Fruit fly (Drosophila melanogaster) whole organism, embryonic: ENCODE data around the gene CG14958.

ENCODE experiments used
- B-H2 ChIP-seq: fragments of 200-800 bp; sonication (Bioruptor generic); optimal IDR thresholded peaks from 2 replicates; lab custom pipeline; 2018; ENCODE audit warnings: missing biosample characterization, mild to moderate bottlenecking, missing genetic modification characterization
- CG10267 ChIP-seq: fragments of 200-800 bp; sonication (Bioruptor generic); optimal IDR thresholded peaks from 2 replicates; lab custom pipeline; 2018; ENCODE audit warnings: missing biosample characterization, mild to moderate bottlenecking, missing genetic modification characterization, moderate library complexity
- CG12071 ChIP-seq: fragments of 200-800 bp; sonication (Bioruptor generic); optimal IDR thresholded peaks from 3 replicates; lab custom pipeline; 2018; ENCODE audit warnings: missing biosample characterization, mild to moderate bottlenecking, missing genetic modification characterization
- CG12299 ChIP-seq: fragments of 200-800 bp; sonication (Bioruptor generic); optimal IDR thresholded peaks from 2 replicates; lab custom pipeline; 2018; ENCODE audit warnings: missing biosample characterization, mild to moderate bottlenecking, missing genetic modification characterization
- CG13624 ChIP-seq: fragments of 200-800 bp; sonication (Bioruptor generic); optimal IDR thresholded peaks from 2 replicates; lab custom pipeline; 2016; ENCODE audit warnings: missing biosample characterization, missing genetic modification characterization
- CG1602 ChIP-seq: fragments of 200-800 bp; sonication (Bioruptor generic); optimal IDR thresholded peaks from 3 replicates; lab custom pipeline; 2016; ENCODE audit warnings: missing biosample characterization, missing genetic modification characterization
- CG2199 ChIP-seq: fragments of 200-800 bp; sonication (Bioruptor generic); IDR thresholded peaks from 3 replicates; pipeline ENCODE4 v1.3.6; 2022; ENCODE audit warnings: missing biosample characterization, missing genetic modification characterization
- CG2678 ChIP-seq: fragments of 200-800 bp; sonication (Bioruptor generic); optimal IDR thresholded peaks from 3 replicates; lab custom pipeline; 2019; ENCODE audit warnings: missing biosample characterization, mild to moderate bottlenecking, missing genetic modification characterization, moderate library complexity
- CG3281 ChIP-seq: fragments of 200-800 bp; sonication (Bioruptor generic); optimal IDR thresholded peaks from 3 replicates; lab custom pipeline; 2017; ENCODE audit warnings: missing biosample characterization, mild to moderate bottlenecking, missing genetic modification characterization
- CG34224 ChIP-seq: fragments of 200-800 bp; sonication (Bioruptor generic); IDR thresholded peaks from 3 replicates; pipeline ENCODE4 v1.3.6; 2022; ENCODE audit warnings: missing biosample characterization, missing genetic modification characterization; ENCODE audit not compliant: partially characterized antibody
- CG34376 ChIP-seq: fragments of 200-800 bp; sonication (Bioruptor generic); optimal IDR thresholded peaks from 2 replicates; lab custom pipeline; 2018; ENCODE audit warnings: missing biosample characterization, mild to moderate bottlenecking, missing genetic modification characterization
- CG3726 ChIP-seq: fragments of 200-800 bp; sonication (Bioruptor generic); IDR thresholded peaks from 3 replicates; pipeline ENCODE4, ENCODE4 v1.3.6; 2022; ENCODE audit warnings: missing biosample characterization, missing genetic modification characterization
- CG3995 ChIP-seq: fragments of 200-800 bp; sonication (Bioruptor generic); optimal IDR thresholded peaks from 3 replicates; lab custom pipeline; 2016; ENCODE audit warnings: missing biosample characterization, missing genetic modification characterization
- CG4424 ChIP-seq: fragments of 200-800 bp; sonication (Bioruptor generic); optimal IDR thresholded peaks from 3 replicates; lab custom pipeline; 2016; ENCODE audit warnings: missing biosample characterization, missing genetic modification characterization
- CG7372 ChIP-seq: fragments of 200-800 bp; sonication (Bioruptor generic); IDR thresholded peaks from 2 replicates; pipeline ENCODE4 v1.3.6; 2022; ENCODE audit warnings: missing biosample characterization, missing genetic modification characterization
- CG8089 ChIP-seq: fragments of 200-800 bp; sonication (Bioruptor generic); optimal IDR thresholded peaks from 3 replicates; lab custom pipeline; 2016; ENCODE audit warnings: missing biosample characterization, missing genetic modification characterization
- CG8290 ChIP-seq, 3 experiments: fragments of 200-800 bp; sonication (Bioruptor generic); optimal IDR thresholded peaks; 2 replicates each; lab custom pipeline; 2016 to 2019; ENCODE audit warnings: missing biosample characterization in 3 of 3, missing genetic modification characterization in 3 of 3, mild to moderate bottlenecking in 2 of 3, moderate library complexity in 1 of 3
- CG8765 ChIP-seq: fragments of 200-800 bp; sonication (Bioruptor generic); IDR thresholded peaks from 2 replicates; pipeline ENCODE4 v1.3.6; 2022; ENCODE audit warnings: missing biosample characterization, missing genetic modification characterization
- CG9797 ChIP-seq: fragments of 200-800 bp; sonication (Bioruptor generic); optimal IDR thresholded peaks from 3 replicates; lab custom pipeline; 2018; ENCODE audit warnings: missing biosample characterization, mild to moderate bottlenecking, missing genetic modification characterization
- Dfd ChIP-seq, 2 experiments: fragments of >200 bp; optimal IDR thresholded peaks; 2 replicates each; lab custom pipeline; 2017; ENCODE audit warnings: missing biosample characterization in 2 of 2, missing genetic modification characterization in 2 of 2
- Dip3 ChIP-seq: fragments of 200-800 bp; sonication (Bioruptor generic); optimal IDR thresholded peaks from 3 replicates; lab custom pipeline; 2016; ENCODE audit warnings: missing biosample characterization, missing genetic modification characterization
- H15 ChIP-seq: fragments of 200-800 bp; sonication (Bioruptor generic); IDR thresholded peaks from 3 replicates; pipeline ENCODE4 v1.3.6; 2022; ENCODE audit warnings: missing biosample characterization, missing genetic modification characterization
- Hey ChIP-seq: fragments of 200-800 bp; sonication (Bioruptor generic); optimal IDR thresholded peaks from 3 replicates; lab custom pipeline; 2018; ENCODE audit warnings: missing biosample characterization, mild to moderate bottlenecking, missing genetic modification characterization
- Hmr ChIP-seq: fragments of 200-800 bp; sonication (Bioruptor generic); optimal IDR thresholded peaks from 3 replicates; lab custom pipeline; 2017; ENCODE audit warnings: mild to moderate bottlenecking, missing biosample characterization, missing genetic modification reagents, missing genetic modification characterization
- Hr3 ChIP-seq: fragments of 200-800 bp; sonication (Bioruptor generic); optimal IDR thresholded peaks from 3 replicates; lab custom pipeline; 2016; ENCODE audit warnings: missing biosample characterization, missing genetic modification characterization
- Lhr ChIP-seq: fragments of 200-800 bp; sonication (Bioruptor generic); optimal IDR thresholded peaks from 3 replicates; lab custom pipeline; 2017; ENCODE audit warnings: mild to moderate bottlenecking, missing biosample characterization, missing genetic modification reagents, missing genetic modification characterization
- Max ChIP-seq: fragments of 200-800 bp; sonication (Bioruptor generic); optimal IDR thresholded peaks from 2 replicates; lab custom pipeline; 2016; ENCODE audit warnings: missing biosample characterization, mild to moderate bottlenecking, missing genetic modification characterization
- NK7.1 ChIP-seq: fragments of 200-800 bp; sonication (Bioruptor generic); optimal IDR thresholded peaks from 3 replicates; lab custom pipeline; 2016; ENCODE audit warnings: missing biosample characterization, missing genetic modification characterization
- Nf-YA ChIP-seq: fragments of 200-800 bp; sonication (Bioruptor generic); IDR thresholded peaks from 2 replicates; pipeline ENCODE4 v1.3.6; 2022; ENCODE audit warnings: missing biosample characterization, missing genetic modification characterization
- Rx ChIP-seq: fragments of 200-800 bp; sonication (Bioruptor generic); IDR thresholded peaks from 2 replicates; pipeline ENCODE4 v1.3.6; 2022; ENCODE audit warnings: missing biosample characterization, missing genetic modification characterization
- Side ChIP-seq: fragments of 200-800 bp; sonication (Bioruptor generic); optimal IDR thresholded peaks from 2 replicates; lab custom pipeline; 2016; ENCODE audit warnings: missing biosample characterization, missing genetic modification characterization
- Taf1 ChIP-seq: fragments of 200-800 bp; sonication (Bioruptor generic); IDR thresholded peaks from 2 replicates; pipeline ENCODE4 v1.3.6; 2022; ENCODE audit warnings: missing biosample characterization, missing genetic modification characterization
- Xbp1 ChIP-seq: fragments of 200-800 bp; sonication (Bioruptor generic); optimal IDR thresholded peaks from 3 replicates; lab custom pipeline; 2016; ENCODE audit warnings: missing biosample characterization, mild to moderate bottlenecking, missing genetic modification characterization
- Xrp1 ChIP-seq: fragments of 200-800 bp; sonication (Bioruptor generic); IDR thresholded peaks from 2 replicates; pipeline ENCODE4 v1.3.6; 2022; ENCODE audit warnings: missing biosample characterization, missing genetic modification characterization
- YL-1 ChIP-seq: fragments of 200-800 bp; sonication (Bioruptor generic); optimal IDR thresholded peaks from 3 replicates; lab custom pipeline; 2017; ENCODE audit warnings: missing biosample characterization, mild to moderate bottlenecking, missing genetic modification characterization
- ara ChIP-seq: fragments of 200-800 bp; sonication (Bioruptor generic); IDR thresholded peaks from 2 replicates; pipeline ENCODE4 v1.3.6; 2022; ENCODE audit warnings: missing biosample characterization, missing genetic modification characterization
- ato ChIP-seq: fragments of 200-800 bp; sonication (Bioruptor generic); IDR thresholded peaks from 2 replicates; pipeline ENCODE4 v1.3.6; 2022; ENCODE audit warnings: missing biosample characterization, missing genetic modification characterization; ENCODE audit not compliant: partially characterized antibody
- az2 ChIP-seq: fragments of 200-800 bp; sonication (Bioruptor generic); optimal IDR thresholded peaks from 3 replicates; lab custom pipeline; 2016; ENCODE audit warnings: missing biosample characterization, missing genetic modification characterization
- chif ChIP-seq, 2 experiments: fragments of 200-800 bp; sonication (Bioruptor generic); optimal IDR thresholded peaks; 3 replicates each; lab custom pipeline; 2016; ENCODE audit warnings: missing biosample characterization in 2 of 2, missing genetic modification characterization in 2 of 2
- crp ChIP-seq, 2 experiments: fragments of 200-800 bp; sonication (Bioruptor generic); optimal IDR thresholded peaks; 2 replicates in 1 of 2; 3 replicates in 1 of 2; lab custom pipeline; 2017; ENCODE audit warnings: missing biosample characterization in 2 of 2, missing genetic modification characterization in 2 of 2, mild to moderate bottlenecking in 1 of 2, moderate library complexity in 1 of 2
- gem ChIP-seq: fragments of 200-800 bp; sonication (Bioruptor generic); optimal IDR thresholded peaks from 2 replicates; lab custom pipeline; 2019; ENCODE audit warnings: missing biosample characterization, mild to moderate bottlenecking, missing genetic modification characterization, moderate library complexity
- gsb ChIP-seq: fragments of 200-800 bp; sonication (Bioruptor generic); IDR thresholded peaks from 2 replicates; pipeline ENCODE4 v1.3.6; 2022; ENCODE audit warnings: missing biosample characterization, missing genetic modification characterization
- knrl ChIP-seq: fragments of 200-800 bp; sonication (Bioruptor generic); IDR thresholded peaks from 3 replicates; pipeline ENCODE4 v1.3.6; 2022; ENCODE audit warnings: missing biosample characterization, missing genetic modification characterization; ENCODE audit not compliant: partially characterized antibody
- mam ChIP-seq: fragments of 200-800 bp; sonication (Bioruptor generic); optimal IDR thresholded peaks from 3 replicates; lab custom pipeline; 2016; ENCODE audit warnings: missing biosample characterization, missing genetic modification characterization
- repo ChIP-seq: fragments of 200-800 bp; sonication (Bioruptor generic); optimal IDR thresholded peaks from 2 replicates; lab custom pipeline; 2016; ENCODE audit warnings: missing biosample characterization, missing genetic modification characterization
- slou ChIP-seq: fragments of 200-800 bp; sonication (Bioruptor generic); optimal IDR thresholded peaks from 3 replicates; lab custom pipeline; 2016; ENCODE audit warnings: missing biosample characterization, missing genetic modification characterization
- sqz ChIP-seq: fragments of 200-800 bp; sonication (Bioruptor generic); optimal IDR thresholded peaks from 3 replicates; lab custom pipeline; 2018; ENCODE audit warnings: missing biosample characterization, mild to moderate bottlenecking, missing genetic modification characterization
- tll ChIP-seq, 2 experiments: fragments of 200-800 bp in 1 of 2; fragments of >200 bp in 1 of 2; sonication (Bioruptor generic) in 1 of 2; optimal IDR thresholded peaks; 2 replicates each; lab custom pipeline; 2017 to 2019; ENCODE audit warnings: missing biosample characterization in 2 of 2, missing genetic modification characterization in 2 of 2, mild to moderate bottlenecking in 1 of 2, moderate library complexity in 1 of 2

Gene CG14958

dm6 chr3L:3224740-3225719, 35.3 kb downstream of the CG14958 start, which contains the start of gene Larp4B (continued):
- no peak for TF ChIP-seq az2 (GFP tag; lab: Kevin White, UChicago)
- TF ChIP-seq CG12299 (tag; lab: Kevin White, UChicago): no peak
- TF ChIP-seq tll (GFP tag; optimal IDR thresholded peaks at IDR 0.05; lab: Kevin White, UChicago): no peak
- no peak for TF ChIP-seq chif (GFP tag; optimal IDR thresholded peaks at IDR 0.05; lab: Kevin White, UChicago)
- no peak for TF ChIP-seq CG34376 (GFP tag; lab: Kevin White, UChicago)
- no peak for TF ChIP-seq gem (tag; lab: Kevin White, UChicago)
- peak; percentile 73 for TF ChIP-seq CG3995 (GFP tag; lab: Kevin White, UChicago)
- TF ChIP-seq CG8765: no peak
- TF ChIP-seq Xbp1 (GFP tag; lab: Kevin White, UChicago): peak; percentile 21
- peak; percentile 78 for TF ChIP-seq Lhr (GFP tag; lab: Kevin White, UChicago)
- TF ChIP-seq CG8290 (GFP tag; optimal IDR thresholded peaks at IDR 0.05; lab: Kevin White, UChicago): peak; percentile 4
- no peak for TF ChIP-seq CG8290 (tag; optimal IDR thresholded peaks at IDR 0.05; lab: Kevin White, UChicago)
- peak; percentile 21; the same call in 1 of the 2 replicates for TF ChIP-seq ato (GFP tag; lab: Robert Waterston, UW)
- no peak for TF ChIP-seq Dip3 (GFP tag; lab: Kevin White, UChicago)
- no peak for TF ChIP-seq CG1602
- TF ChIP-seq CG2678 (tag; lab: Kevin White, UChicago): no peak
- no peak for TF ChIP-seq Dfd (GFP tag; optimal IDR thresholded peaks at IDR 0.05; lab: Kevin White, UChicago)
- no peak for TF ChIP-seq gsb (GFP tag; lab: Robert Waterston, UW)
- TF ChIP-seq sqz (GFP tag; lab: Kevin White, UChicago): peak; percentile 77
- peak; percentile 24 for TF ChIP-seq CG10267 (tag; lab: Kevin White, UChicago)
- no peak for TF ChIP-seq Rx (GFP tag; lab: Robert Waterston, UW)
- peak; percentile 76 for TF ChIP-seq knrl (GFP tag; lab: Robert Waterston, UW)
- peak; percentile 40 for TF ChIP-seq YL-1
- TF ChIP-seq repo (GFP tag; lab: Kevin White, UChicago): no peak
- TF ChIP-seq slou (GFP tag; lab: Kevin White, UChicago): no peak
- TF ChIP-seq Side (GFP tag; lab: Kevin White, UChicago): no peak
- TF ChIP-seq CG13624 (GFP tag; lab: Kevin White, UChicago): peak; percentile 58
- no peak for TF ChIP-seq Hr3 (GFP tag; lab: Kevin White, UChicago)
- TF ChIP-seq B-H2 (GFP tag; lab: Kevin White, UChicago): peak; percentile 28
- peak; percentile 22 for TF ChIP-seq Max (GFP tag; lab: Kevin White, UChicago)
- 0 out of 3 replicates have a peak, but pooled peaks have one; percentile 17 for TF ChIP-seq CG2199 (GFP tag; lab: Robert Waterston, UW)
- no peak for TF ChIP-seq CG12071 (GFP tag; lab: Kevin White, UChicago)
- TF ChIP-seq crp (GFP tag; optimal IDR thresholded peaks at IDR 0.05; lab: Kevin White, UChicago): peak in 1 of 2 experiments; percentile 40
- no peak for TF ChIP-seq CG4424 (GFP tag; lab: Kevin White, UChicago)
- TF ChIP-seq Hmr (GFP tag; lab: Kevin White, UChicago): peak; percentile 41
- TF ChIP-seq Xrp1: peak; percentile 7; the same call in 1 of the 2 replicates
- no peak for TF ChIP-seq NK7.1
- TF ChIP-seq CG9797: peak; percentile 82
- no peak for TF ChIP-seq Nf-YA (GFP tag; lab: Robert Waterston, UW)
- no peak for TF ChIP-seq H15 (GFP tag; lab: Robert Waterston, UW)
- TF ChIP-seq CG34224 (GFP tag; lab: Robert Waterston, UW): peak; percentile 55
- TF ChIP-seq CG3726 (GFP tag; lab: Robert Waterston, UW): no peak
- no peak for TF ChIP-seq Taf1 (GFP tag; lab: Robert Waterston, UW)
- no peak for TF ChIP-seq CG7372
- no peak for TF ChIP-seq CG8089 (GFP tag; lab: Kevin White, UChicago)
- TF ChIP-seq ara (GFP tag; lab: Robert Waterston, UW): no peak
- TF ChIP-seq Hey (tag; lab: Kevin White, UChicago): no peak
- peak; percentile 33 for TF ChIP-seq CG3281 (GFP tag; lab: Kevin White, UChicago)
- peak; percentile 28 for TF ChIP-seq mam (GFP tag; lab: Kevin White, UChicago)
